Fruit fly (Drosophila melanogaster) whole organism, embryonic: ENCODE measurements around the gene CG43229.

ENCODE experiments used
- Atf-2 ChIP-seq: fragments of 200-800 bp; sonication (Bioruptor generic); optimal IDR thresholded peaks from 2 replicates; lab custom pipeline; 2016; ENCODE audit warnings: missing biosample characterization, missing genetic modification characterization
- Bteb2 ChIP-seq: fragments of 200-800 bp; sonication (Bioruptor generic); optimal IDR thresholded peaks from 2 replicates; lab custom pipeline; 2016; ENCODE audit warnings: missing biosample characterization, missing genetic modification characterization
- CG10366 ChIP-seq: fragments of 200-800 bp; sonication (Bioruptor generic); IDR thresholded peaks from 2 replicates; pipeline ENCODE4 v1.3.6; 2022; ENCODE audit warnings: missing biosample characterization, missing genetic modification characterization
- CG12659 ChIP-seq: fragments of 200-800 bp; sonication (Bioruptor generic); optimal IDR thresholded peaks from 3 replicates; lab custom pipeline; 2017; ENCODE audit warnings: mild to moderate bottlenecking, missing biosample characterization, missing genetic modification reagents, missing genetic modification characterization
- CG13424 ChIP-seq: fragments of 200-800 bp; sonication (Bioruptor generic); optimal IDR thresholded peaks from 2 replicates; lab custom pipeline; 2019; ENCODE audit warnings: missing biosample characterization, mild to moderate bottlenecking, missing genetic modification characterization, moderate library complexity
- CG13894 ChIP-seq: fragments of 200-800 bp; sonication (Bioruptor generic); optimal IDR thresholded peaks from 3 replicates; lab custom pipeline; 2018; ENCODE audit warnings: missing biosample characterization, mild to moderate bottlenecking, missing genetic modification characterization, moderate library complexity
- CG14050 ChIP-seq: fragments of 200-800 bp; sonication (Bioruptor generic); IDR thresholded peaks from 3 replicates; pipeline ENCODE4 v1.3.6; 2022; ENCODE audit warnings: missing biosample characterization, missing genetic modification characterization
- CG16813 ChIP-seq: fragments of 200-800 bp; sonication (Bioruptor generic); IDR thresholded peaks from 3 replicates; pipeline ENCODE4 v1.3.6; 2022; ENCODE audit warnings: missing biosample characterization, missing genetic modification characterization; ENCODE audit not compliant: partially characterized antibody
- CG18619 ChIP-seq: fragments of 200-800 bp; sonication (Bioruptor generic); optimal IDR thresholded peaks from 3 replicates; lab custom pipeline; 2017; ENCODE audit warnings: missing biosample characterization, mild to moderate bottlenecking, missing genetic modification characterization
- CG2678 ChIP-seq: fragments of 200-800 bp; sonication (Bioruptor generic); optimal IDR thresholded peaks from 3 replicates; lab custom pipeline; 2019; ENCODE audit warnings: missing biosample characterization, mild to moderate bottlenecking, missing genetic modification characterization, moderate library complexity
- CG2889 ChIP-seq: fragments of 200-800 bp; sonication (Bioruptor generic); IDR thresholded peaks from 3 replicates; pipeline ENCODE4 v1.3.6; 2022; ENCODE audit warnings: missing biosample characterization, missing genetic modification characterization
- CG30403 ChIP-seq: fragments of 200-800 bp; sonication (Bioruptor generic); optimal IDR thresholded peaks from 3 replicates; lab custom pipeline; 2016; ENCODE audit warnings: missing biosample characterization, missing genetic modification characterization
- CG30431 ChIP-seq: fragments of 200-800 bp; sonication (Bioruptor generic); optimal IDR thresholded peaks from 2 replicates; lab custom pipeline; 2017; ENCODE audit warnings: missing biosample characterization, missing genetic modification characterization
- CG4282 ChIP-seq: fragments of 200-800 bp; sonication (Bioruptor generic); optimal IDR thresholded peaks from 2 replicates; lab custom pipeline; 2016; ENCODE audit warnings: missing biosample characterization, missing genetic modification characterization
- CG4328 ChIP-seq: fragments of 200-800 bp; sonication (Bioruptor generic); optimal IDR thresholded peaks from 3 replicates; lab custom pipeline; 2017; ENCODE audit warnings: missing biosample characterization, missing genetic modification reagents, missing genetic modification characterization
- CG6683 ChIP-seq: fragments of 200-800 bp; sonication (Bioruptor generic); optimal IDR thresholded peaks from 2 replicates; lab custom pipeline; 2017; ENCODE audit warnings: missing biosample characterization, mild to moderate bottlenecking, missing genetic modification characterization, missing genetic modification reagents
- CG6813 ChIP-seq: fragments of 200-800 bp; sonication (Bioruptor generic); optimal IDR thresholded peaks from 2 replicates; lab custom pipeline; 2017; ENCODE audit warnings: missing biosample characterization, missing genetic modification characterization, mild to moderate bottlenecking, moderate library complexity, missing genetic modification reagents
- CG6854 ChIP-seq: fragments of 200-800 bp; sonication (Bioruptor generic); optimal IDR thresholded peaks from 3 replicates; lab custom pipeline; 2017; ENCODE audit warnings: missing biosample characterization, mild to moderate bottlenecking, missing genetic modification characterization
- CG9727 ChIP-seq: fragments of 200-800 bp; sonication (Bioruptor generic); optimal IDR thresholded peaks from 3 replicates; lab custom pipeline; 2017; ENCODE audit warnings: missing biosample characterization, mild to moderate bottlenecking, missing genetic modification characterization
- CG9817 ChIP-seq: fragments of 200-800 bp; sonication (Bioruptor generic); optimal IDR thresholded peaks from 2 replicates; lab custom pipeline; 2018; ENCODE audit warnings: missing biosample characterization, mild to moderate bottlenecking, missing genetic modification characterization, moderate library complexity
- CoRest ChIP-seq: fragments of 200-800 bp; sonication (Bioruptor generic); optimal IDR thresholded peaks from 3 replicates; lab custom pipeline; 2018; ENCODE audit warnings: missing biosample characterization, mild to moderate bottlenecking, missing genetic modification characterization, moderate library complexity
- D19A ChIP-seq: fragments of 200-800 bp; optimal IDR thresholded peaks from 3 replicates; lab custom pipeline; 2019; ENCODE audit warnings: missing biosample characterization, mild to moderate bottlenecking, missing genetic modification characterization, moderate library complexity
- Dek ChIP-seq: fragments of 200-800 bp; sonication (Bioruptor generic); optimal IDR thresholded peaks from 3 replicates; lab custom pipeline; 2019; ENCODE audit warnings: missing biosample characterization, mild to moderate bottlenecking, missing genetic modification characterization, moderate library complexity
- E2f1 ChIP-seq: fragments of 200-800 bp; sonication (Bioruptor generic); IDR thresholded peaks from 2 replicates; pipeline ENCODE4 v1.3.6; 2022; ENCODE audit warnings: missing biosample characterization, missing genetic modification characterization
- E2f2 ChIP-seq: fragments of 200-800 bp; sonication (Bioruptor generic); IDR thresholded peaks from 2 replicates; pipeline ENCODE4 v1.3.6; 2022; ENCODE audit warnings: missing biosample characterization, missing genetic modification characterization
- Ets97D ChIP-seq: fragments of 200-800 bp; sonication (Bioruptor generic); optimal IDR thresholded peaks from 3 replicates; lab custom pipeline; 2016; ENCODE audit warnings: missing biosample characterization, missing genetic modification characterization
- Fer1 ChIP-seq: fragments of 200-800 bp; sonication (Bioruptor generic); optimal IDR thresholded peaks from 2 replicates; lab custom pipeline; 2017; ENCODE audit warnings: missing biosample characterization, mild to moderate bottlenecking, missing genetic modification characterization
- GATAe ChIP-seq: fragments of 200-800 bp; sonication (Bioruptor generic); conservative IDR thresholded peaks from 2 replicates; pipeline ENCODE4 v1.3.6; 2022; ENCODE audit warnings: missing biosample characterization, missing genetic modification characterization
- Hr51 ChIP-seq, 2 experiments: fragments of 200-800 bp; sonication (Bioruptor generic); optimal IDR thresholded peaks; 2 replicates in 1 of 2; 3 replicates in 1 of 2; lab custom pipeline; 2016 to 2018; ENCODE audit warnings: missing biosample characterization in 2 of 2, missing genetic modification characterization in 2 of 2, mild to moderate bottlenecking in 1 of 2, moderate library complexity in 1 of 2
- Meics ChIP-seq: fragments of 200-800 bp; sonication (Bioruptor generic); optimal IDR thresholded peaks from 2 replicates; lab custom pipeline; 2017; ENCODE audit warnings: missing biosample characterization, mild to moderate bottlenecking, missing genetic modification characterization
- Xbp1 ChIP-seq: fragments of 200-800 bp; sonication (Bioruptor generic); optimal IDR thresholded peaks from 3 replicates; lab custom pipeline; 2016; ENCODE audit warnings: missing biosample characterization, mild to moderate bottlenecking, missing genetic modification characterization
- abd-A ChIP-seq: fragments of 200-800 bp; sonication (Bioruptor generic); optimal IDR thresholded peaks from 3 replicates; lab custom pipeline; 2019; ENCODE audit warnings: missing biosample characterization, mild to moderate bottlenecking, missing genetic modification characterization, moderate library complexity
- dysf ChIP-seq: fragments of 200-800 bp; sonication (Bioruptor generic); IDR thresholded peaks from 3 replicates; pipeline ENCODE4 v1.3.6; 2022; ENCODE audit warnings: missing biosample characterization, missing genetic modification characterization
- esg ChIP-seq: fragments of 200-800 bp; sonication (Bioruptor generic); conservative IDR thresholded peaks from 2 replicates; pipeline ENCODE4 v1.3.6; 2022; ENCODE audit warnings: missing biosample characterization, missing genetic modification characterization
- fd3F ChIP-seq: fragments of 200-800 bp; sonication (Bioruptor generic); optimal IDR thresholded peaks from 2 replicates; lab custom pipeline; 2018; ENCODE audit warnings: missing biosample characterization, mild to moderate bottlenecking, missing genetic modification characterization, moderate library complexity
- gem ChIP-seq: fragments of 200-800 bp; sonication (Bioruptor generic); optimal IDR thresholded peaks from 2 replicates; lab custom pipeline; 2019; ENCODE audit warnings: missing biosample characterization, mild to moderate bottlenecking, missing genetic modification characterization, moderate library complexity
- lab ChIP-seq: fragments of 200-800 bp; sonication (Bioruptor generic); optimal IDR thresholded peaks from 3 replicates; lab custom pipeline; 2017; ENCODE audit warnings: missing biosample characterization, missing genetic modification characterization, mild to moderate bottlenecking, moderate library complexity, missing genetic modification reagents
- lilli ChIP-seq: fragments of 200-800 bp; sonication (Bioruptor generic); optimal IDR thresholded peaks from 3 replicates; lab custom pipeline; 2016; ENCODE audit warnings: missing biosample characterization, missing genetic modification characterization
- lmd ChIP-seq: fragments of 200-800 bp; sonication (Bioruptor generic); IDR thresholded peaks from 2 replicates; pipeline ENCODE4 v1.3.6; 2022; ENCODE audit warnings: missing biosample characterization, missing genetic modification characterization
- mam ChIP-seq: fragments of 200-800 bp; sonication (Bioruptor generic); optimal IDR thresholded peaks from 3 replicates; lab custom pipeline; 2016; ENCODE audit warnings: missing biosample characterization, missing genetic modification characterization
- nmo ChIP-seq: fragments of 200-800 bp; sonication (Bioruptor generic); optimal IDR thresholded peaks from 2 replicates; lab custom pipeline; 2018; ENCODE audit warnings: missing biosample characterization, mild to moderate bottlenecking, missing genetic modification characterization, moderate library complexity
- org-1 ChIP-seq: fragments of 200-800 bp; sonication (Bioruptor generic); optimal IDR thresholded peaks from 2 replicates; lab custom pipeline; 2017; ENCODE audit warnings: missing biosample characterization, missing genetic modification characterization
- row ChIP-seq: fragments of 200-800 bp; sonication (Bioruptor generic); IDR thresholded peaks from 3 replicates; pipeline ENCODE4 v1.3.6; 2022; ENCODE audit warnings: missing biosample characterization, missing genetic modification characterization
- sisA ChIP-seq: fragments of 200-800 bp; sonication (Bioruptor generic); IDR thresholded peaks from 2 replicates; pipeline ENCODE4 v1.3.6; 2022; ENCODE audit warnings: missing biosample characterization, missing genetic modification characterization
- slbo ChIP-seq: fragments of 200-800 bp; sonication (Bioruptor generic); IDR thresholded peaks from 2 replicates; pipeline ENCODE4 v1.3.6; 2022; ENCODE audit warnings: missing biosample characterization, missing genetic modification characterization
- slp2 ChIP-seq: fragments of 200-800 bp; sonication (Bioruptor generic); optimal IDR thresholded peaks from 2 replicates; lab custom pipeline; 2016; ENCODE audit warnings: missing biosample characterization, missing genetic modification characterization
- ttk ChIP-seq: fragments of 200-800 bp; sonication (Bioruptor generic); IDR thresholded peaks from 2 replicates; pipeline ENCODE4 v2.1.2; 2022; ENCODE audit warnings: missing biosample characterization, missing genetic modification characterization
- unpg ChIP-seq: fragments of 200-800 bp; sonication (Bioruptor generic); optimal IDR thresholded peaks from 3 replicates; lab custom pipeline; 2018; ENCODE audit warnings: missing biosample characterization, mild to moderate bottlenecking, missing genetic modification characterization, moderate library complexity
- zfh1 ChIP-seq: fragments of 200-800 bp; sonication (Bioruptor generic); IDR thresholded peaks from 3 replicates; pipeline ENCODE4 v1.3.6; 2022; ENCODE audit warnings: missing biosample characterization, missing genetic modification characterization

The CG43229 gene

dm6 chrX:18094747-18095352 is 43.5 kb upstream of the CG43229 start (continued):
- TF ChIP-seq fd3F = peak; percentile 47
- TF ChIP-seq nmo (GFP tag; lab: Kevin White, UChicago) = no peak
- peak; percentile 78 for TF ChIP-seq row (GFP tag; lab: Robert Waterston, UW)
- peak; percentile 55 for TF ChIP-seq CG9817 (tag; lab: Kevin White, UChicago)
- TF ChIP-seq CG16813 (GFP tag; lab: Robert Waterston, UW) = no peak
- peak; percentile 37 for TF ChIP-seq CG13424 (tag; lab: Kevin White, UChicago)
- peak; percentile 75 for TF ChIP-seq lab
- peak; percentile 83 for TF ChIP-seq slbo (GFP tag; lab: Robert Waterston, UW)
- no peak for TF ChIP-seq CG4328 (GFP tag; lab: Kevin White, UChicago)
- TF ChIP-seq GATAe (GFP tag; lab: Robert Waterston, UW) = no peak
- peak; percentile 41 for TF ChIP-seq CG30403 (GFP tag; lab: Kevin White, UChicago)
- peak; percentile 61 for TF ChIP-seq Meics (GFP tag; lab: Kevin White, UChicago)
- no peak for TF ChIP-seq esg (GFP tag; lab: Robert Waterston, UW)
- peak; percentile 28 for TF ChIP-seq Xbp1 (GFP tag; lab: Kevin White, UChicago)
- TF ChIP-seq CG2678 (tag; lab: Kevin White, UChicago) = peak; percentile 71
- TF ChIP-seq E2f2 = peak; percentile 35; the same call in 1 of the 2 replicates
- peak; percentile 59; the same call in 1 of the 2 replicates for TF ChIP-seq lmd (GFP tag; lab: Robert Waterston, UW)
- peak; percentile 71; the same call in 2 of the 3 replicates for TF ChIP-seq CG2889 (GFP tag; lab: Robert Waterston, UW)
- TF ChIP-seq CG6683 = peak; percentile 20
- TF ChIP-seq CG9727 (GFP tag; lab: Kevin White, UChicago) = peak; percentile 40
- TF ChIP-seq dysf = peak; percentile 40; the same call in 1 of the 3 replicates
- no peak for TF ChIP-seq CG4282 (GFP tag; lab: Kevin White, UChicago)
- TF ChIP-seq abd-A = no peak
- TF ChIP-seq sisA (GFP tag; lab: Robert Waterston, UW) = peak; percentile 44; the same call in 1 of the 2 replicates
- peak; percentile 17; the same call in 1 of the 3 replicates for TF ChIP-seq CG14050 (GFP tag; lab: Robert Waterston, UW)
- TF ChIP-seq CG18619 = peak; percentile 19
- no peak for TF ChIP-seq zfh1 (GFP tag; lab: Robert Waterston, UW)
- peak; percentile 42 for TF ChIP-seq lilli
- peak; percentile 4 for TF ChIP-seq D19A (tag; lab: Kevin White, UChicago)
- no peak for TF ChIP-seq CG30431 (GFP tag; lab: Kevin White, UChicago)
- TF ChIP-seq mam = no peak
- TF ChIP-seq CG6813 = no peak
- peak; percentile 44 for TF ChIP-seq CoRest
- peak; percentile 25 for TF ChIP-seq CG13894 (tag; lab: Kevin White, UChicago)
- TF ChIP-seq CG10366 (GFP tag; lab: Robert Waterston, UW) = peak; percentile 60
- TF ChIP-seq Hr51 (GFP tag; optimal IDR thresholded peaks at IDR 0.05; lab: Kevin White, UChicago) = peak in 1 of 2 experiments; percentile 49
- TF ChIP-seq gem = peak; percentile 62
- TF ChIP-seq Dek (tag; lab: Kevin White, UChicago) = peak; percentile 28
- no peak for TF ChIP-seq Ets97D (GFP tag; lab: Kevin White, UChicago)
- TF ChIP-seq Bteb2 (GFP tag; lab: Kevin White, UChicago) = no peak
- peak; percentile 0 for TF ChIP-seq CG6854
- no peak for TF ChIP-seq Atf-2 (GFP tag; lab: Kevin White, UChicago)
- TF ChIP-seq org-1 (GFP tag; lab: Kevin White, UChicago) = peak; percentile 8
- no peak for TF ChIP-seq ttk (GFP tag; lab: Robert Waterston, UW)
- peak; percentile 43 for TF ChIP-seq CG12659 (GFP tag; lab: Kevin White, UChicago)
- peak; percentile 8; the same call in 1 of the 2 replicates for TF ChIP-seq E2f1
- TF ChIP-seq unpg (GFP tag; lab: Kevin White, UChicago) = peak; percentile 50
- TF ChIP-seq slp2 (GFP tag; lab: Kevin White, UChicago) = no peak
- peak; percentile 26 for TF ChIP-seq Fer1 (GFP tag; lab: Kevin White, UChicago)
